Fruit fly (Drosophila melanogaster): ENCODE measurements around the gene NP15.6.

Gene NP15.6

dm6 chr3R:19010923-19011322 is 16.2 kb upstream of the NP15.6 start:
- no peak for TF ChIP-seq kay (GFP tag; ENCODE audit: borderline replicate concordance)
- TF ChIP-seq Hr96 (GFP tag; optimal IDR thresholded peaks at IDR 0.05), result no peak
- no peak for TF ChIP-seq bab1 (GFP tag; optimal IDR thresholded peaks at IDR 0.05)
- no peak for TF ChIP-seq pad (GFP tag; optimal IDR thresholded peaks at IDR 0.05)
- no peak for TF ChIP-seq CG11617 (GFP tag; optimal IDR thresholded peaks at IDR 0.05)
- TF ChIP-seq CG14711 (tag; optimal IDR thresholded peaks at IDR 0.05), result no peak
- TF ChIP-seq tj (GFP tag; optimal IDR thresholded peaks at IDR 0.05), result no peak
- TF ChIP-seq Mnt (GFP tag; optimal IDR thresholded peaks at IDR 0.05), result no peak
- TF ChIP-seq CG12768 (GFP tag; optimal IDR thresholded peaks at IDR 0.05), result no peak
- TF ChIP-seq cic (GFP tag; optimal IDR thresholded peaks at IDR 0.05), result no peak
- TF ChIP-seq CG7045 (GFP tag; optimal IDR thresholded peaks at IDR 0.05), result no peak
- TF ChIP-seq toe (GFP tag; optimal IDR thresholded peaks at IDR 0.05), result no peak
- no peak for TF ChIP-seq CG1620 (GFP tag; optimal IDR thresholded peaks at IDR 0.05)
- no peak for TF ChIP-seq Crg-1 (GFP tag; optimal IDR thresholded peaks at IDR 0.05)
- TF ChIP-seq CG7101 (tag; optimal IDR thresholded peaks at IDR 0.05), result no peak
- no peak for TF ChIP-seq CG5204 (GFP tag; optimal IDR thresholded peaks at IDR 0.05)
- no peak for TF ChIP-seq ovo (GFP tag; optimal IDR thresholded peaks at IDR 0.05)
- no peak for TF ChIP-seq cnc (optimal IDR thresholded peaks at IDR 0.05)
- no peak for TF ChIP-seq CG33017 (tag; optimal IDR thresholded peaks at IDR 0.05)

- TF ChIP-seq Mnt (GFP tag; optimal IDR thresholded peaks at IDR 0.05) (no peak), Crg-1 (GFP tag; optimal IDR thresholded peaks at IDR 0.05) (no peak), tj (GFP tag; optimal IDR thresholded peaks at IDR 0.05) (no peak), toe (GFP tag; optimal IDR thresholded peaks at IDR 0.05) (no peak)
Observed at dm6 chr3R:19011885-19012284, 15.3 kb upstream of the NP15.6 start.

dm6 chr3R:19014027-19014426 is 13.1 kb upstream of the NP15.6 start:
- TF ChIP-seq pad (GFP tag; optimal IDR thresholded peaks at IDR 0.05) (no peak), CG11617 (GFP tag; optimal IDR thresholded peaks at IDR 0.05) (no peak), kay (GFP tag; ENCODE audit: borderline replicate concordance) (no peak), CG7101 (tag; optimal IDR thresholded peaks at IDR 0.05) (no peak), Mnt (GFP tag; optimal IDR thresholded peaks at IDR 0.05) (no peak), CG33017 (tag; optimal IDR thresholded peaks at IDR 0.05) (no peak), cnc (optimal IDR thresholded peaks at IDR 0.05) (no peak), Crg-1 (GFP tag; optimal IDR thresholded peaks at IDR 0.05) (no peak), CG1620 (GFP tag; optimal IDR thresholded peaks at IDR 0.05) (no peak), bab1 (GFP tag; optimal IDR thresholded peaks at IDR 0.05) (no peak), CG14711 (tag; optimal IDR thresholded peaks at IDR 0.05) (no peak), cic (GFP tag; optimal IDR thresholded peaks at IDR 0.05) (no peak), tj (GFP tag; optimal IDR thresholded peaks at IDR 0.05) (no peak), CG12768 (GFP tag; optimal IDR thresholded peaks at IDR 0.05) (no peak), CG5204 (GFP tag; optimal IDR thresholded peaks at IDR 0.05) (no peak), toe (GFP tag; optimal IDR thresholded peaks at IDR 0.05) (no peak), Clk (GFP tag; optimal IDR thresholded peaks at IDR 0.05) (no peak), CG7045 (GFP tag; optimal IDR thresholded peaks at IDR 0.05) (no peak), ovo (GFP tag; optimal IDR thresholded peaks at IDR 0.05) (no peak), Hr96 (GFP tag; optimal IDR thresholded peaks at IDR 0.05) (no peak)

dm6 chr3R:19014742-19015422 is 12.3 kb upstream of the NP15.6 start:
- TF ChIP-seq cnc (optimal IDR thresholded peaks at IDR 0.05) (no peak), CG14711 (tag; optimal IDR thresholded peaks at IDR 0.05) (peak; percentile 42), Mnt (GFP tag; optimal IDR thresholded peaks at IDR 0.05) (no peak), CG33017 (tag; optimal IDR thresholded peaks at IDR 0.05) (peak; percentile 37), CG12768 (GFP tag; optimal IDR thresholded peaks at IDR 0.05) (no peak), toe (GFP tag; optimal IDR thresholded peaks at IDR 0.05) (no peak), bab1 (GFP tag; optimal IDR thresholded peaks at IDR 0.05) (peak; percentile 25), CG5204 (GFP tag; optimal IDR thresholded peaks at IDR 0.05) (no peak), tj (GFP tag; optimal IDR thresholded peaks at IDR 0.05) (peak; percentile 98), CG11617 (GFP tag; optimal IDR thresholded peaks at IDR 0.05) (no peak), CG7045 (GFP tag; optimal IDR thresholded peaks at IDR 0.05) (no peak), CG7101 (tag; optimal IDR thresholded peaks at IDR 0.05) (peak; percentile 48), kay (GFP tag; ENCODE audit: borderline replicate concordance) (no peak), cic (GFP tag; optimal IDR thresholded peaks at IDR 0.05) (no peak)

- no peak for TF ChIP-seq CG11617 (GFP tag; optimal IDR thresholded peaks at IDR 0.05)
- TF ChIP-seq tj (GFP tag; optimal IDR thresholded peaks at IDR 0.05), result no peak
- no peak for TF ChIP-seq Hr96 (GFP tag; optimal IDR thresholded peaks at IDR 0.05)
- TF ChIP-seq CG12768 (GFP tag; optimal IDR thresholded peaks at IDR 0.05), result no peak
- TF ChIP-seq kay (GFP tag; ENCODE audit: borderline replicate concordance), result no peak
- TF ChIP-seq CG33017 (tag; optimal IDR thresholded peaks at IDR 0.05), result no peak
- no peak for TF ChIP-seq cic (GFP tag; optimal IDR thresholded peaks at IDR 0.05)
- TF ChIP-seq Mnt (GFP tag; optimal IDR thresholded peaks at IDR 0.05), result no peak
- no peak for TF ChIP-seq pad (GFP tag; optimal IDR thresholded peaks at IDR 0.05)
- no peak for TF ChIP-seq Clk (GFP tag; optimal IDR thresholded peaks at IDR 0.05)
- no peak for TF ChIP-seq cnc (optimal IDR thresholded peaks at IDR 0.05)
- no peak for TF ChIP-seq CG5204 (GFP tag; optimal IDR thresholded peaks at IDR 0.05)
- no peak for TF ChIP-seq Crg-1 (GFP tag; optimal IDR thresholded peaks at IDR 0.05)
- no peak for TF ChIP-seq toe (GFP tag; optimal IDR thresholded peaks at IDR 0.05)
- TF ChIP-seq CG7045 (GFP tag; optimal IDR thresholded peaks at IDR 0.05), result no peak
- TF ChIP-seq bab1 (GFP tag; optimal IDR thresholded peaks at IDR 0.05), result no peak
Observed at dm6 chr3R:19015423-19015810, 11.8 kb upstream of the NP15.6 start.
